Worm (Caenorhabditis elegans) whole organism, midembryonic: ENCODE measurements around the gene B0524.5.

Source experiments
- T22C8.4 ChIP-seq: fragments of 200-800 bp; sonication (Bioruptor generic); IDR thresholded peaks from 2 replicates; pipeline ENCODE4 v1.3.6; 2022; ENCODE audit warnings: missing genetic modification characterization, missing compliant biosample characterization
- cog-1 ChIP-seq: sonication (generic microtip); optimal IDR thresholded peaks from 2 replicates; lab custom pipeline; 2016; ENCODE audit warnings: missing genetic modification characterization, missing compliant biosample characterization
- flt-1 ChIP-seq: fragments of 200-800 bp; sonication (Bioruptor generic); IDR thresholded peaks from 2 replicates; pipeline ENCODE4 v1.3.6; 2022; ENCODE audit warnings: missing genetic modification characterization, missing compliant biosample characterization
- klf-2 ChIP-seq: fragments of 200-800 bp; sonication (Bioruptor generic); conservative IDR thresholded peaks from 2 replicates; pipeline ENCODE4 v1.3.6; 2022; ENCODE audit warnings: missing genetic modification reagents, missing genetic modification characterization, missing compliant biosample characterization
- med-1 ChIP-seq: sonication (generic microtip); optimal IDR thresholded peaks from 2 replicates; lab custom pipeline; 2017; ENCODE audit warnings: missing genetic modification characterization, mild to moderate bottlenecking, missing compliant biosample characterization, antibody characterized with exemption, missing genetic modification reagents; ENCODE audit not compliant: insufficient read depth
- ref-1 ChIP-seq: fragments of 200-800 bp; sonication (Bioruptor generic); conservative IDR thresholded peaks from 2 replicates; pipeline ENCODE4 v1.3.6; 2022; ENCODE audit warnings: missing genetic modification reagents, missing genetic modification characterization, missing compliant biosample characterization
- tab-1 ChIP-seq: fragments of 200-800 bp; sonication (Bioruptor generic); IDR thresholded peaks from 2 replicates; pipeline ENCODE4 v1.3.6; 2022; ENCODE audit warnings: missing genetic modification characterization, missing compliant biosample characterization
- ztf-23 ChIP-seq: fragments of 200-800 bp; sonication (Bioruptor generic); IDR thresholded peaks from 2 replicates; pipeline ENCODE4 v1.3.6; 2022; ENCODE audit warnings: missing genetic modification reagents, missing genetic modification characterization, missing compliant biosample characterization
- ztf-29 ChIP-seq: fragments of 200-800 bp; sonication (Bioruptor generic); IDR thresholded peaks from 2 replicates; pipeline ENCODE4 v1.3.6; 2022; ENCODE audit warnings: missing genetic modification reagents, missing genetic modification characterization, missing compliant biosample characterization

ce11 chrIII:1882678-1883077 lies 11.0 kb downstream of the B0524.5 start:
- TF ChIP-seq T22C8.4 = peak; percentile 59; the same call in 1 of the 2 replicates
- TF ChIP-seq flt-1 (GFP tag; lab: Robert Waterston, UW) = no peak
- no peak for TF ChIP-seq ref-1 (GFP tag; lab: Robert Waterston, UW)
- no peak for TF ChIP-seq ztf-29 (GFP tag; lab: Robert Waterston, UW)
- TF ChIP-seq cog-1 (tag; lab: Kevin White, UChicago) = no peak
- TF ChIP-seq ztf-23 (GFP tag; lab: Robert Waterston, UW) = no peak
- no peak for TF ChIP-seq med-1 (GFP tag; lab: Kevin White, UChicago)
- TF ChIP-seq klf-2 (GFP tag; lab: Robert Waterston, UW) = no peak
- no peak for TF ChIP-seq tab-1 (GFP tag; lab: Robert Waterston, UW)
